Worm (Caenorhabditis elegans) whole organism, young adult: Measurements from ENCODE around the gene cest-17.

Experiments
- B0336.3 ChIP-seq: fragments of 200-800 bp; sonication (Bioruptor generic); IDR thresholded peaks from 2 replicates; pipeline ENCODE4 v1.3.6; 2022; ENCODE audit warnings: missing genetic modification characterization, missing compliant biosample characterization
- F52B5.7 ChIP-seq: sonication (generic microtip); optimal IDR thresholded peaks from 2 replicates; lab custom pipeline; 2016; ENCODE audit warnings: mild to moderate bottlenecking, missing genetic modification characterization, missing compliant biosample characterization
- F57A8.1 ChIP-seq: fragments of 200-800 bp; sonication (Bioruptor generic); optimal IDR thresholded peaks from 2 replicates; lab custom pipeline; 2018; ENCODE audit warnings: mild to moderate bottlenecking, missing genetic modification characterization, moderate library complexity, missing compliant biosample characterization
- F57C9.4 ChIP-seq: sonication (generic microtip); optimal IDR thresholded peaks from 2 replicates; lab custom pipeline; 2017; ENCODE audit warnings: mild to moderate bottlenecking, missing genetic modification characterization, missing compliant biosample characterization
- K11D2.4 ChIP-seq: fragments of 200-800 bp; sonication (Bioruptor generic); IDR thresholded peaks from 2 replicates; pipeline ENCODE4 v1.3.6; 2022; ENCODE audit warnings: missing genetic modification reagents, missing genetic modification characterization, missing compliant biosample characterization
- T07F8.4 ChIP-seq: sonication (generic microtip); optimal IDR thresholded peaks from 2 replicates; lab custom pipeline; 2016; ENCODE audit warnings: mild to moderate bottlenecking, missing genetic modification characterization, moderate library complexity, missing compliant biosample characterization
- T26A5.8 ChIP-seq: sonication (generic microtip); optimal IDR thresholded peaks from 2 replicates; lab custom pipeline; 2016; ENCODE audit warnings: missing genetic modification characterization, missing compliant biosample characterization
- Y53G8AR.9 ChIP-seq: fragments of 200-800 bp; sonication (Bioruptor generic); conservative IDR thresholded peaks from 2 replicates; pipeline ENCODE4 v1.3.6; 2022; ENCODE audit warnings: missing genetic modification reagents, missing genetic modification characterization, missing compliant biosample characterization
- Y56A3A.18 ChIP-seq: fragments of 200-800 bp; sonication (Bioruptor generic); IDR thresholded peaks from 2 replicates; pipeline ENCODE4 v1.3.6; 2022; ENCODE audit warnings: missing genetic modification reagents, missing genetic modification characterization, missing compliant biosample characterization
- Y79H2A.3 ChIP-seq: fragments of 200-800 bp; sonication (Bioruptor generic); conservative IDR thresholded peaks from 2 replicates; pipeline ENCODE4 v1.3.6; 2022; ENCODE audit warnings: missing genetic modification reagents, missing genetic modification characterization, missing compliant biosample characterization
- atf-7 ChIP-seq: sonication (generic microtip); optimal IDR thresholded peaks from 2 replicates; lab custom pipeline; 2017; ENCODE audit warnings: mild to moderate bottlenecking, missing genetic modification characterization, missing compliant biosample characterization
- athp-1 ChIP-seq: sonication (generic microtip); optimal IDR thresholded peaks from 2 replicates; lab custom pipeline; 2017; ENCODE audit warnings: mild to moderate bottlenecking, missing genetic modification characterization, missing compliant biosample characterization
- bed-1 ChIP-seq: fragments of 200-800 bp; sonication (Bioruptor generic); IDR thresholded peaks from 2 replicates; pipeline ENCODE4 v1.3.6; 2022; ENCODE audit warnings: missing genetic modification reagents, missing genetic modification characterization, missing compliant biosample characterization
- cebp-1 ChIP-seq, 2 experiments: fragments of 200-800 bp in 1 of 2; sonication (Bioruptor generic) in 1 of 2; sonication (generic microtip) in 1 of 2; IDR thresholded peaks in 1 of 2; optimal IDR thresholded peaks in 1 of 2; 2 replicates each; pipeline versions ENCODE4 v1.3.6 to Lab custom; 2017 to 2022; ENCODE audit warnings: missing compliant biosample characterization in 2 of 2, missing genetic modification characterization in 2 of 2, mild to moderate bottlenecking in 1 of 2, missing genetic modification reagents in 1 of 2, moderate library complexity in 1 of 2
- dox-1 ChIP-seq: fragments of 200-800 bp; sonication (Bioruptor generic); IDR thresholded peaks from 2 replicates; pipeline ENCODE4 v1.3.6; 2022; ENCODE audit warnings: missing genetic modification reagents, missing genetic modification characterization, missing compliant biosample characterization
- dpff-1 ChIP-seq: sonication (generic microtip); optimal IDR thresholded peaks from 2 replicates; lab custom pipeline; 2017; ENCODE audit warnings: mild to moderate bottlenecking, missing genetic modification characterization, missing compliant biosample characterization
- egl-18 ChIP-seq: fragments of 200-800 bp; sonication (Bioruptor generic); IDR thresholded peaks from 2 replicates; pipeline ENCODE4 v1.3.6; 2022; ENCODE audit warnings: missing genetic modification reagents, missing genetic modification characterization, missing compliant biosample characterization
- egrh-3 ChIP-seq: fragments of 200-800 bp; sonication (Bioruptor generic); IDR thresholded peaks from 2 replicates; pipeline ENCODE4 v1.3.6; 2022; ENCODE audit warnings: missing genetic modification reagents, missing genetic modification characterization, missing compliant biosample characterization
- lin-54 ChIP-seq: fragments of 200-800 bp; sonication (Bioruptor generic); optimal IDR thresholded peaks from 2 replicates; lab custom pipeline; 2018; ENCODE audit warnings: mild to moderate bottlenecking, missing genetic modification characterization, missing compliant biosample characterization
- madf-3 ChIP-seq: fragments of 200-800 bp; sonication (Bioruptor generic); IDR thresholded peaks from 2 replicates; pipeline ENCODE4 v1.3.6; 2022; ENCODE audit warnings: missing genetic modification reagents, missing genetic modification characterization, missing compliant biosample characterization
- mcd-1 ChIP-seq: fragments of 200-800 bp; sonication (Bioruptor generic); IDR thresholded peaks from 2 replicates; pipeline ENCODE4 v1.3.6; 2022; ENCODE audit warnings: missing genetic modification reagents, missing genetic modification characterization, missing compliant biosample characterization
- mel-28 ChIP-seq: sonication (generic microtip); optimal IDR thresholded peaks from 2 replicates; lab custom pipeline; 2016; ENCODE audit warnings: borderline replicate concordance, mild to moderate bottlenecking, missing genetic modification characterization, missing compliant biosample characterization
- mxl-1 ChIP-seq: sonication (generic microtip); optimal IDR thresholded peaks from 2 replicates; lab custom pipeline; 2016; ENCODE audit warnings: missing genetic modification characterization, missing compliant biosample characterization
- nfya-1 ChIP-seq: sonication (generic microtip); optimal IDR thresholded peaks from 2 replicates; lab custom pipeline; 2017; ENCODE audit warnings: antibody characterized with exemption, missing compliant biosample characterization, missing genetic modification characterization, borderline replicate concordance; ENCODE audit not compliant: insufficient read depth
- nhr-27 ChIP-seq: fragments of 200-800 bp; sonication (Bioruptor generic); optimal IDR thresholded peaks from 2 replicates; lab custom pipeline; 2018; ENCODE audit warnings: mild to moderate bottlenecking, missing genetic modification characterization, moderate library complexity, missing compliant biosample characterization
- rec-8 ChIP-seq, 2 experiments: sonication (generic microtip); optimal IDR thresholded peaks; 2 replicates each; lab custom pipeline; 2016; ENCODE audit warnings: mild to moderate bottlenecking in 2 of 2, missing genetic modification characterization in 2 of 2, missing genetic modification reagents in 2 of 2, missing genotype in 2 of 2, missing biosample characterization in 1 of 2, missing compliant biosample characterization in 1 of 2, moderate library complexity in 1 of 2
- rpc-1 ChIP-seq, 2 experiments: fragments of 150-350 bp in 1 of 2; sonication (generic microtip) in 1 of 2; optimal IDR thresholded peaks; 2 replicates each; lab custom pipeline; 2014 to 2018; ENCODE audit warnings: missing biosample characterization in 1 of 2, missing genetic modification characterization in 1 of 2, missing genetic modification reagents in 1 of 2, missing genotype in 1 of 2
- sdz-38 ChIP-seq: sonication (generic microtip); optimal IDR thresholded peaks from 2 replicates; lab custom pipeline; 2016; ENCODE audit warnings: missing genotype, missing genetic modification characterization, missing compliant biosample characterization
- sea-2 ChIP-seq: fragments of 200-800 bp; sonication (Bioruptor generic); IDR thresholded peaks from 2 replicates; pipeline ENCODE4 v1.3.6; 2022; ENCODE audit warnings: missing genetic modification characterization, missing compliant biosample characterization
- snpc-1.1 ChIP-seq: sonication (generic microtip); optimal IDR thresholded peaks from 2 replicates; lab custom pipeline; 2017; ENCODE audit warnings: missing genetic modification characterization, mild to moderate bottlenecking, missing compliant biosample characterization, antibody characterized with exemption, moderate library complexity, missing genotype, missing genetic modification reagents; ENCODE audit not compliant: insufficient read depth
- zim-3 ChIP-seq: sonication (generic microtip); optimal IDR thresholded peaks from 2 replicates; lab custom pipeline; 2017; ENCODE audit warnings: mild to moderate bottlenecking, missing genetic modification characterization, moderate library complexity, missing compliant biosample characterization

The cest-17 gene

ce11 chrV:8247311-8248105 is 44.4 kb downstream of the cest-17 start (continued):
- TF ChIP-seq T07F8.4 (tag; lab: Kevin White, UChicago) (no peak), egl-18 (GFP tag; lab: Robert Waterston, UW) (no peak), mxl-1 (tag; lab: Kevin White, UChicago) (peak; percentile 42), madf-3 (GFP tag; lab: Robert Waterston, UW) (no peak)

DNA sequence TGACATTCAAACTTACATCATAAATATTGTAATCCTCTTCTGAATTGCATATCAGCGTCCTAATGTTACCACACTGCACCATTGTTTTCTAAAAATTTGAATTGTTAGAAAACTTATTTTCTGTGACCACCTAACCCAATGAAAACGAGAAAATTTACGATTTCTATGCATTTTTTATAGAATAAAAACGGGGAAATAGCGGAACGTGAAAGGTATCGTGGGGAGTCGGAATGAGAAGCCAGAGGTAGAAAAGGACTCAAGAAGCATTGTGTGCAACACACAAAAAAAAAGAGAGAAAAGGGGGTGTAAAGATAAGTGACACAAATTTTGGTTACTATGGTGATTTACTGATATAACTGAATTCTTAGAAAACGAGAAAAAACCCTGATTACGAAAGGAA is 47.1 kb downstream of the cest-17 start, which contains the start of gene C16D9.6:
Gene C16D9.6, minus strand, starts transcription at position 101 of the 400 bp plus-strand sequence.
- no peak for TF ChIP-seq B0336.3 (GFP tag; lab: Robert Waterston, UW)
- TF ChIP-seq nhr-27 (tag; lab: Kevin White, UChicago), result no peak
- no peak for TF ChIP-seq egl-18 (GFP tag; lab: Robert Waterston, UW)
- no peak for TF ChIP-seq mxl-1 (tag; lab: Kevin White, UChicago)
- TF ChIP-seq cebp-1 (GFP tag; IDR thresholded peaks at IDR 0.05; lab: Robert Waterston, UW), result no peak
- no peak for TF ChIP-seq cebp-1 (tag; optimal IDR thresholded peaks at IDR 0.05; lab: Kevin White, UChicago)
- TF ChIP-seq, all 124 proteins: peak for 0

ce11 chrV:8251075-8251474 is 47.9 kb downstream of the cest-17 start:
- TF ChIP-seq athp-1 (no peak), nfya-1 (no peak), T26A5.8 (tag; lab: Kevin White, UChicago) (no peak), lin-54 (GFP tag; lab: Kevin White, UChicago) (no peak), rec-8 (tag; optimal IDR thresholded peaks at IDR 0.05; lab: Kevin White, UChicago) (no peak), rpc-1 (optimal IDR thresholded peaks at IDR 0.05; lab: Kevin White, UChicago) (no peak), rpc-1 (tag; optimal IDR thresholded peaks at IDR 0.05; lab: Kevin White, UChicago) (no peak), K11D2.4 (no peak), mel-28 (no peak), snpc-1.1 (no peak), sdz-38 (tag; lab: Kevin White, UChicago) (no peak), dpff-1 (tag; lab: Kevin White, UChicago) (no peak), sea-2 (GFP tag; lab: Robert Waterston, UW) (no peak)

ce11 chrV:8252532-8252931 is 49.4 kb downstream of the cest-17 start:
- TF ChIP-seq mcd-1 (GFP tag; lab: Robert Waterston, UW) (no peak), bed-1 (GFP tag; lab: Robert Waterston, UW) (no peak), dox-1 (GFP tag; lab: Robert Waterston, UW) (no peak), Y56A3A.18 (GFP tag; lab: Robert Waterston, UW) (no peak), F57C9.4 (tag; lab: Kevin White, UChicago) (no peak), Y53G8AR.9 (no peak), T07F8.4 (tag; lab: Kevin White, UChicago) (no peak), zim-3 (tag; lab: Kevin White, UChicago) (no peak), F52B5.7 (tag; lab: Kevin White, UChicago) (no peak), Y79H2A.3 (GFP tag; lab: Robert Waterston, UW) (no peak), egrh-3 (no peak), atf-7 (no peak), F57A8.1 (GFP tag; lab: Kevin White, UChicago) (no peak)
